Worm (Caenorhabditis elegans) whole organism, L4 larva: Measurements from ENCODE around the gene rpn-9.

Experiments
- D1046.2 ChIP-seq: fragments of 200-800 bp; sonication (Bioruptor generic); IDR thresholded peaks from 2 replicates; pipeline ENCODE4 v1.3.6; 2022; ENCODE audit warnings: missing genetic modification characterization, missing compliant biosample characterization
- R02D3.7 ChIP-seq: fragments of 150-350 bp; sonication (generic microtip); optimal IDR thresholded peaks from 3 replicates; lab custom pipeline; 2014; ENCODE audit warnings: missing biosample characterization, missing genetic modification characterization
- ama-1 ChIP-seq: fragments of 150-350 bp; optimal IDR thresholded peaks from 2 replicates; lab custom pipeline; 2014; ENCODE audit warnings: inconsistent platforms, mixed read lengths
- ceh-62 ChIP-seq: sonication (generic microtip); optimal IDR thresholded peaks from 2 replicates; lab custom pipeline; 2017; ENCODE audit warnings: missing biosample characterization, missing genetic modification characterization
- dmd-6 ChIP-seq: fragments of 200-800 bp; sonication (Bioruptor generic); IDR thresholded peaks from 2 replicates; pipeline ENCODE4 v1.3.6; 2022; ENCODE audit warnings: missing genetic modification reagents, missing genetic modification characterization, missing compliant biosample characterization
- fkh-10 ChIP-seq: fragments of 150-350 bp; optimal IDR thresholded peaks from 2 replicates; lab custom pipeline; 2014; ENCODE audit warnings: missing biosample characterization, missing genetic modification reagents, missing genetic modification characterization
- fos-1 ChIP-seq: fragments of 150-350 bp; optimal IDR thresholded peaks from 2 replicates; lab custom pipeline; 2014; ENCODE audit warnings: missing biosample characterization, missing genetic modification characterization
- lin-39 ChIP-seq: fragments of 150-350 bp; optimal IDR thresholded peaks from 2 replicates; lab custom pipeline; 2014; ENCODE audit warnings: missing biosample characterization, missing genetic modification reagents, missing genetic modification characterization
- nhr-6 ChIP-seq: fragments of 150-350 bp; optimal IDR thresholded peaks from 2 replicates; lab custom pipeline; 2014; ENCODE audit warnings: missing biosample characterization, missing genetic modification characterization

DNA sequence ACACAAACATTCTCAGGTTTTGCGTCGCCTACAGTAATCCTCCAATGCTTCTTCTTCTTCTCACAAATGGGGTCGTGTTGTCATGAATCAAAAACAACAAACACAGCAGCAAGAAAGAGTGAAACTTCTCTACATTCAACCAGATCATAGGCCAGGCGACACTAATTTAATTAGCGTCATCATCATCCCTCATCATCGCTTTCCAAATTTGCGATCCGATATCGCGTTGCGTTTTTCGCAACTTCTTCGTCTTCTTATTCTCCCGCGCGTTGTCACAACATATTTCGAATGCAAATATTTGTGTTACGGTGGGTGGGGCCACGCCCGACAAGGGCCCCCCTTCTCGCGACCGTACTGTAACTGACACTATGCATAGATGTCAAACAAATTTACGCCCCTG, 47.7 kb upstream of the rpn-9 start:
- TF ChIP-seq ceh-62 (tag; lab: Kevin White, UChicago) (no peak), dmd-6 (GFP tag; lab: Robert Waterston, UW) (no peak), R02D3.7 (tag; lab: Kevin White, UChicago) (no peak), D1046.2 (GFP tag; lab: Robert Waterston, UW) (no peak), fos-1 (tag; lab: Kevin White, UChicago) (no peak), nhr-6 (tag; lab: Kevin White, UChicago) (no peak), fkh-10 (GFP tag; lab: Kevin White, UChicago) (no peak), ama-1 (lab: Kevin White, UChicago) (no peak), lin-39 (tag; lab: Kevin White, UChicago) (no peak)
